Fruit fly (Drosophila melanogaster) whole organism, embryonic: Measurements from ENCODE around the gene Msh6.
A peak's percentile ranks its signal among the peaks of the same experiment; 100 is the strongest.

Experiments
- C15 ChIP-seq: fragments of 200-800 bp; sonication (Bioruptor generic); IDR thresholded peaks from 3 replicates; pipeline ENCODE4 v1.3.6; 2022; ENCODE audit warnings: missing biosample characterization, missing genetic modification characterization
- CG11085 ChIP-seq: fragments of 200-800 bp; sonication (Bioruptor generic); IDR thresholded peaks from 2 replicates; pipeline ENCODE4 v1.3.6; 2022; ENCODE audit warnings: missing biosample characterization, missing genetic modification characterization
- CG12219 ChIP-seq: fragments of 200-800 bp; sonication (Bioruptor generic); optimal IDR thresholded peaks from 3 replicates; lab custom pipeline; 2018; ENCODE audit warnings: missing biosample characterization, mild to moderate bottlenecking, missing genetic modification characterization
- CG12659 ChIP-seq: fragments of 200-800 bp; sonication (Bioruptor generic); optimal IDR thresholded peaks from 3 replicates; lab custom pipeline; 2017; ENCODE audit warnings: mild to moderate bottlenecking, missing biosample characterization, missing genetic modification reagents, missing genetic modification characterization
- CG13424 ChIP-seq: fragments of 200-800 bp; sonication (Bioruptor generic); optimal IDR thresholded peaks from 2 replicates; lab custom pipeline; 2019; ENCODE audit warnings: missing biosample characterization, mild to moderate bottlenecking, missing genetic modification characterization, moderate library complexity
- CG1603 ChIP-seq: fragments of 200-800 bp; sonication (Bioruptor generic); optimal IDR thresholded peaks from 2 replicates; lab custom pipeline; 2019; ENCODE audit warnings: missing biosample characterization, mild to moderate bottlenecking, missing genetic modification characterization, moderate library complexity
- CG16863 ChIP-seq: fragments of 200-800 bp; sonication (Bioruptor generic); optimal IDR thresholded peaks from 3 replicates; lab custom pipeline; 2016; ENCODE audit warnings: missing biosample characterization, missing genetic modification characterization
- CG1792 ChIP-seq: fragments of 200-800 bp; sonication (Bioruptor generic); optimal IDR thresholded peaks from 2 replicates; lab custom pipeline; 2016; ENCODE audit warnings: missing biosample characterization, missing genetic modification characterization
- CG18262 ChIP-seq: fragments of 200-800 bp; optimal IDR thresholded peaks from 3 replicates; lab custom pipeline; 2019; ENCODE audit warnings: missing biosample characterization, mild to moderate bottlenecking, missing genetic modification characterization, moderate library complexity
- CG2678 ChIP-seq: fragments of 200-800 bp; sonication (Bioruptor generic); optimal IDR thresholded peaks from 3 replicates; lab custom pipeline; 2019; ENCODE audit warnings: missing biosample characterization, mild to moderate bottlenecking, missing genetic modification characterization, moderate library complexity
- CG4730 ChIP-seq: fragments of 200-800 bp; sonication (Bioruptor generic); IDR thresholded peaks from 2 replicates; pipeline ENCODE4 v1.3.6; 2022; ENCODE audit warnings: missing biosample characterization, missing genetic modification characterization
- CG5180 ChIP-seq: fragments of 200-800 bp; sonication (Bioruptor generic); optimal IDR thresholded peaks from 3 replicates; lab custom pipeline; 2017; ENCODE audit warnings: missing biosample characterization, missing genetic modification characterization, mild to moderate bottlenecking, moderate library complexity, missing genetic modification reagents
- CG7839 ChIP-seq: fragments of 200-800 bp; sonication (Bioruptor generic); optimal IDR thresholded peaks from 3 replicates; lab custom pipeline; 2018; ENCODE audit warnings: missing biosample characterization, mild to moderate bottlenecking, missing genetic modification characterization, moderate library complexity
- CG8290 ChIP-seq, 3 experiments: fragments of 200-800 bp; sonication (Bioruptor generic); optimal IDR thresholded peaks; 2 replicates each; lab custom pipeline; 2016 to 2019; ENCODE audit warnings: missing biosample characterization in 3 of 3, missing genetic modification characterization in 3 of 3, mild to moderate bottlenecking in 2 of 3, moderate library complexity in 1 of 3
- CG8765 ChIP-seq: fragments of 200-800 bp; sonication (Bioruptor generic); IDR thresholded peaks from 2 replicates; pipeline ENCODE4 v1.3.6; 2022; ENCODE audit warnings: missing biosample characterization, missing genetic modification characterization
- CG9932 ChIP-seq: fragments of 200-800 bp; sonication (Bioruptor generic); IDR thresholded peaks from 2 replicates; pipeline ENCODE4 v1.3.6; 2022; ENCODE audit warnings: missing biosample characterization, missing genetic modification characterization
- Dad ChIP-seq: fragments of 200-800 bp; sonication (Bioruptor generic); optimal IDR thresholded peaks from 3 replicates; lab custom pipeline; 2016; ENCODE audit warnings: missing biosample characterization, missing genetic modification characterization
- Doc3 ChIP-seq: fragments of 200-800 bp; sonication (Bioruptor generic); IDR thresholded peaks from 3 replicates; pipeline ENCODE4 v1.3.6; 2022; ENCODE audit warnings: missing biosample characterization, missing genetic modification characterization; ENCODE audit not compliant: partially characterized antibody
- Gug ChIP-seq: fragments of 200-800 bp; sonication (Bioruptor generic); IDR thresholded peaks from 4 replicates; pipeline ENCODE4 v1.3.6; 2022; ENCODE audit warnings: missing biosample characterization, missing genetic modification characterization
- Kr ChIP-seq: fragments of 200-800 bp; sonication (Bioruptor generic); optimal IDR thresholded peaks from 2 replicates; lab custom pipeline; 2017; ENCODE audit warnings: missing biosample characterization, mild to moderate bottlenecking, missing genetic modification characterization
- Med ChIP-seq: fragments of 200-800 bp; sonication (Bioruptor generic); peaks from one replicate; lab custom pipeline; 2016; ENCODE audit warnings: missing biosample characterization, missing genetic modification characterization, mild to moderate bottlenecking, inconsistent platforms, moderate library complexity
- Sry-β ChIP-seq: fragments of 200-800 bp; sonication (Bioruptor generic); optimal IDR thresholded peaks from 2 replicates; lab custom pipeline; 2018; ENCODE audit warnings: missing biosample characterization, mild to moderate bottlenecking, missing genetic modification characterization, moderate library complexity
- Xrp1 ChIP-seq: fragments of 200-800 bp; sonication (Bioruptor generic); IDR thresholded peaks from 2 replicates; pipeline ENCODE4 v1.3.6; 2022; ENCODE audit warnings: missing biosample characterization, missing genetic modification characterization
- bsh ChIP-seq, 2 experiments: fragments of 200-800 bp; sonication (Bioruptor generic); optimal IDR thresholded peaks; 2 replicates each; lab custom pipeline; 2017 to 2018; ENCODE audit warnings: mild to moderate bottlenecking in 2 of 2, missing biosample characterization in 2 of 2, missing genetic modification characterization in 2 of 2, moderate library complexity in 1 of 2
- ci ChIP-seq: fragments of 200-800 bp; sonication (Bioruptor generic); IDR thresholded peaks from 3 replicates; pipeline ENCODE4 v1.3.6; 2022; ENCODE audit warnings: missing biosample characterization, missing genetic modification characterization
- crol ChIP-seq: fragments of 200-800 bp; sonication (Bioruptor generic); IDR thresholded peaks from 2 replicates; pipeline ENCODE4 v1.3.6; 2022; ENCODE audit warnings: missing biosample characterization, missing genetic modification characterization
- fd102C ChIP-seq: fragments of 200-800 bp; sonication (Bioruptor generic); optimal IDR thresholded peaks from 2 replicates; lab custom pipeline; 2018; ENCODE audit warnings: missing biosample characterization, mild to moderate bottlenecking, missing genetic modification characterization, moderate library complexity
- gem ChIP-seq: fragments of 200-800 bp; sonication (Bioruptor generic); optimal IDR thresholded peaks from 2 replicates; lab custom pipeline; 2019; ENCODE audit warnings: missing biosample characterization, mild to moderate bottlenecking, missing genetic modification characterization, moderate library complexity
- grau ChIP-seq: fragments of 200-800 bp; optimal IDR thresholded peaks from 3 replicates; lab custom pipeline; 2019; ENCODE audit warnings: missing biosample characterization, mild to moderate bottlenecking, missing genetic modification characterization, moderate library complexity
- gsb-n ChIP-seq: fragments of 200-800 bp; sonication (Bioruptor generic); optimal IDR thresholded peaks from 3 replicates; lab custom pipeline; 2018; ENCODE audit warnings: missing biosample characterization, mild to moderate bottlenecking, missing genetic modification characterization
- ind ChIP-seq: fragments of 200-800 bp; sonication (Bioruptor generic); optimal IDR thresholded peaks from 3 replicates; lab custom pipeline; 2016; ENCODE audit warnings: missing biosample characterization, missing genetic modification characterization
- insv ChIP-seq, 2 experiments: fragments of 200-800 bp; sonication (Bioruptor generic); optimal IDR thresholded peaks; 3 replicates each; lab custom pipeline; 2016 to 2018; ENCODE audit warnings: missing biosample characterization in 2 of 2, missing genetic modification characterization in 2 of 2
- ken ChIP-seq: fragments of 200-800 bp; sonication (Bioruptor generic); IDR thresholded peaks from 3 replicates; pipeline ENCODE4 v1.3.6; 2022; ENCODE audit warnings: missing biosample characterization, missing genetic modification characterization
- lab ChIP-seq: fragments of 200-800 bp; sonication (Bioruptor generic); optimal IDR thresholded peaks from 3 replicates; lab custom pipeline; 2017; ENCODE audit warnings: missing biosample characterization, missing genetic modification characterization, mild to moderate bottlenecking, moderate library complexity, missing genetic modification reagents
- lola ChIP-seq, 3 experiments: fragments of >200 bp in 2 of 3; fragments of 200-800 bp in 1 of 3; sonication (Bioruptor generic) in 1 of 3; optimal IDR thresholded peaks; 2 replicates each; lab custom pipeline; 2017 to 2019; ENCODE audit warnings: missing biosample characterization in 3 of 3, missing genetic modification characterization in 3 of 3, mild to moderate bottlenecking in 1 of 3, moderate library complexity in 1 of 3
- mirr ChIP-seq: fragments of 200-800 bp; sonication (Bioruptor generic); optimal IDR thresholded peaks from 3 replicates; lab custom pipeline; 2018; ENCODE audit warnings: missing biosample characterization, mild to moderate bottlenecking, missing genetic modification characterization
- pros ChIP-seq: fragments of 200-800 bp; sonication (Bioruptor generic); optimal IDR thresholded peaks from 3 replicates; lab custom pipeline; 2019; ENCODE audit warnings: missing biosample characterization, mild to moderate bottlenecking, missing genetic modification characterization, moderate library complexity
- rib ChIP-seq: fragments of 200-800 bp; sonication (Bioruptor generic); IDR thresholded peaks from 2 replicates; pipeline ENCODE4 v1.3.6; 2022; ENCODE audit warnings: missing biosample characterization, missing genetic modification characterization
- sc ChIP-seq, 3 experiments: fragments of >200 bp in 2 of 3; fragments of 200-800 bp in 1 of 3; sonication (Bioruptor generic) in 1 of 3; optimal IDR thresholded peaks; 2 replicates in 2 of 3; 3 replicates in 1 of 3; lab custom pipeline; 2017; ENCODE audit warnings: mild to moderate bottlenecking in 1 of 3, missing biosample characterization in 1 of 3, missing genetic modification characterization in 1 of 3, missing genetic modification reagents in 1 of 3
- sens ChIP-seq: fragments of 200-800 bp; sonication (Bioruptor generic); peaks from one replicate; lab custom pipeline; 2016; ENCODE audit warnings: missing biosample characterization, missing genetic modification characterization
- tap ChIP-seq: fragments of 200-800 bp; optimal IDR thresholded peaks from 3 replicates; lab custom pipeline; 2019; ENCODE audit warnings: missing biosample characterization, mild to moderate bottlenecking, missing genetic modification characterization, moderate library complexity
- tgo ChIP-seq: fragments of 200-800 bp; sonication (Bioruptor generic); IDR thresholded peaks from 3 replicates; pipeline ENCODE4 v1.3.6; 2022; ENCODE audit warnings: missing biosample characterization, missing genetic modification characterization
- unc-4 ChIP-seq: fragments of 200-800 bp; sonication (Bioruptor generic); IDR thresholded peaks from 2 replicates; pipeline ENCODE4 v1.3.6; 2022; ENCODE audit warnings: missing biosample characterization, missing genetic modification characterization; ENCODE audit not compliant: partially characterized antibody
- usp ChIP-seq: fragments of >200 bp; optimal IDR thresholded peaks from 2 replicates; lab custom pipeline; 2017; ENCODE audit warnings: missing biosample characterization, missing genetic modification characterization
- vvl ChIP-seq: fragments of 200-800 bp; sonication (Bioruptor generic); IDR thresholded peaks from 2 replicates; pipeline ENCODE4 v1.3.6; 2022; ENCODE audit warnings: missing biosample characterization, missing genetic modification characterization
- zen ChIP-seq: fragments of 200-800 bp; sonication (Bioruptor generic); optimal IDR thresholded peaks from 3 replicates; lab custom pipeline; 2018; ENCODE audit warnings: missing biosample characterization, mild to moderate bottlenecking, missing genetic modification characterization, moderate library complexity

Msh6 gene

dm6 chr3L:15141118-15142003 lies 17.0 kb downstream of the Msh6 start (continued):
- TF ChIP-seq bsh (GFP tag; optimal IDR thresholded peaks at IDR 0.05; lab: Kevin White, UChicago) (peak in 1 of 2 experiments; percentile 4), CG8290 (GFP tag; optimal IDR thresholded peaks at IDR 0.05; lab: Kevin White, UChicago) (no peak), CG8290 (tag; optimal IDR thresholded peaks at IDR 0.05; lab: Kevin White, UChicago) (peak; percentile 50 to 66), Sry-β (peak; percentile 96), Xrp1 (GFP tag; lab: Robert Waterston, UW) (peak; percentile 59), ind (GFP tag; lab: Kevin White, UChicago) (peak; percentile 1), ken (GFP tag; lab: Robert Waterston, UW) (peak; percentile 63; the same call in 1 of the 3 replicates), tgo (0 out of 3 replicates have a peak, but pooled peaks have one; percentile 23), CG12219 (GFP tag; lab: Kevin White, UChicago) (no peak), Gug (peak; percentile 11; the same call in 1 of the 4 replicates), CG13424 (peak; percentile 46), lab (GFP tag; lab: Kevin White, UChicago) (no peak), tap (tag; lab: Kevin White, UChicago) (no peak), CG4730 (no peak), C15 (no peak), CG9932 (GFP tag; lab: Robert Waterston, UW) (peak; percentile 64), mirr (GFP tag; lab: Kevin White, UChicago) (peak; percentile 41), Dad (GFP tag; lab: Kevin White, UChicago) (no peak), usp (GFP tag; lab: Kevin White, UChicago) (peak; percentile 3), CG12659 (GFP tag; lab: Kevin White, UChicago) (peak; percentile 2), insv (GFP tag; optimal IDR thresholded peaks at IDR 0.05; lab: Kevin White, UChicago) (peak in 1 of 2 experiments; percentile 80), CG5180 (peak; percentile 23), unc-4 (GFP tag; lab: Robert Waterston, UW) (no peak), Kr (GFP tag; lab: Kevin White, UChicago) (peak; percentile 30), CG1792 (GFP tag; lab: Kevin White, UChicago) (no peak), pros (GFP tag; lab: Kevin White, UChicago) (peak; percentile 81), CG18262 (peak; percentile 33), CG8765 (GFP tag; lab: Robert Waterston, UW) (0 out of 2 replicates have a peak, but pooled peaks have one; percentile 13), rib (peak; percentile 39; the same call in 1 of the 2 replicates), lola (GFP tag; optimal IDR thresholded peaks at IDR 0.05; lab: Kevin White, UChicago) (peak in 1 of 3 experiments; percentile 39), sens (GFP tag; lab: Kevin White, UChicago) (peak; percentile 76), CG16863 (GFP tag; lab: Kevin White, UChicago) (no peak), grau (tag; lab: Kevin White, UChicago) (peak; percentile 38), sc (optimal IDR thresholded peaks at IDR 0.05; lab: Kevin White, UChicago) (no peak), sc (GFP tag; optimal IDR thresholded peaks at IDR 0.05; lab: Kevin White, UChicago) (no peak), CG2678 (tag; lab: Kevin White, UChicago) (peak; percentile 48), Med (GFP tag; lab: Kevin White, UChicago) (peak; percentile 53), crol (GFP tag; lab: Robert Waterston, UW) (peak; percentile 47), CG11085 (GFP tag; lab: Robert Waterston, UW) (0 out of 2 replicates have a peak, but pooled peaks have one; percentile 17), gem (peak; percentile 51), vvl (GFP tag; lab: Robert Waterston, UW) (peak; percentile 23), CG7839 (tag; lab: Kevin White, UChicago) (peak; percentile 14), Doc3 (GFP tag; lab: Robert Waterston, UW) (0 out of 3 replicates have a peak, but pooled peaks have one; percentile 13), zen (tag; lab: Kevin White, UChicago) (peak; percentile 61), ci (GFP tag; lab: Robert Waterston, UW) (peak; percentile 22; the same call in 2 of the 3 replicates), fd102C (no peak), gsb-n (tag; lab: Kevin White, UChicago) (peak; percentile 22), CG1603 (tag; lab: Kevin White, UChicago) (peak; percentile 26)
